Worm (Caenorhabditis elegans): ENCODE results near the gene wdfy-3.

The wdfy-3 gene

ce11 chrIV:12685827-12686226 lies 32.6 kb downstream of the wdfy-3 start:
- TF ChIP-seq aptf-3 (GFP tag; IDR thresholded peaks at IDR 0.05) (no peak), nhr-120 (GFP tag; IDR thresholded peaks at IDR 0.05) (no peak)

ce11 chrIV:12688370-12688769 lies 35.2 kb downstream of the wdfy-3 start, which contains the start of gene T23B5.3:
T23B5.3 (plus strand) TSS chrIV:12688670.
- no peak for TF ChIP-seq B0336.3 (GFP tag; IDR thresholded peaks at IDR 0.05)
- no peak for TF ChIP-seq ztf-26 (tag; optimal IDR thresholded peaks at IDR 0.05)
- no peak for TF ChIP-seq lag-1 (GFP tag; IDR thresholded peaks at IDR 0.05)
- no peak for TF ChIP-seq attf-3 (GFP tag; conservative IDR thresholded peaks at IDR 0.05)
- TF ChIP-seq bed-1 (GFP tag; IDR thresholded peaks at IDR 0.05), result no peak
- no peak for TF ChIP-seq Y56A3A.18 (GFP tag; IDR thresholded peaks at IDR 0.05)
- no peak for TF ChIP-seq ceh-100 (GFP tag; IDR thresholded peaks at IDR 0.05)
- no peak for TF ChIP-seq F33H1.4 (GFP tag; IDR thresholded peaks at IDR 0.05)
- TF ChIP-seq aptf-3 (GFP tag; IDR thresholded peaks at IDR 0.05), result no peak
- TF ChIP-seq lsl-1 (GFP tag; optimal IDR thresholded peaks at IDR 0.05), result no peak

- TF ChIP-seq tlf-1 (GFP tag; optimal IDR thresholded peaks at IDR 0.05) (no peak), ceh-79 (tag; optimal IDR thresholded peaks at IDR 0.05) (no peak), K12H6.12 (tag; optimal IDR thresholded peaks at IDR 0.05) (no peak), attf-6 (GFP tag; IDR thresholded peaks at IDR 0.05) (no peak), somi-1 (GFP tag; optimal IDR thresholded peaks at IDR 0.05) (no peak), sptf-2 (GFP tag; optimal IDR thresholded peaks at IDR 0.05) (no peak), snpc-1.3 (tag; optimal IDR thresholded peaks at IDR 0.05; ENCODE audit: insufficient read depth) (no peak), mel-28 (tag; optimal IDR thresholded peaks at IDR 0.05; ENCODE audit: borderline replicate concordance) (no peak), madf-6 (GFP tag; IDR thresholded peaks at IDR 0.05) (no peak), repo-1 (tag; optimal IDR thresholded peaks at IDR 0.05) (no peak), F57A8.1 (GFP tag; optimal IDR thresholded peaks at IDR 0.05) (no peak), B0336.3 (GFP tag; IDR thresholded peaks at IDR 0.05) (no peak)
Observed at ce11 chrIV:12689292-12689691, 36.1 kb downstream of the wdfy-3 start.

ce11 chrIV:12689709-12690142 lies 36.5 kb downstream of the wdfy-3 start:
- TF ChIP-seq B0019.2 (GFP tag; conservative IDR thresholded peaks at IDR 0.05) (no peak), tbx-9 (tag; optimal IDR thresholded peaks at IDR 0.05; ENCODE audit: borderline replicate concordance) (no peak), dpl-1 (GFP tag; optimal IDR thresholded peaks at IDR 0.05) (no peak), snpc-3.4 (tag; optimal IDR thresholded peaks at IDR 0.05) (no peak), mes-4 (tag; optimal IDR thresholded peaks at IDR 0.05) (no peak), lin-26 (GFP tag; IDR thresholded peaks at IDR 0.05) (no peak), attf-5 (GFP tag; optimal IDR thresholded peaks at IDR 0.05) (no peak), ama-1 (optimal IDR thresholded peaks at IDR 0.05) (no peak), ama-1 (GFP tag; optimal IDR thresholded peaks at IDR 0.05) (no peak), snpc-1.3 (tag; optimal IDR thresholded peaks at IDR 0.05; ENCODE audit: insufficient read depth) (no peak), unc-62 (GFP tag; optimal IDR thresholded peaks at IDR 0.05) (peak; percentile 90), F39B2.1 (GFP tag; IDR thresholded peaks at IDR 0.05) (no peak), let-607 (tag; optimal IDR thresholded peaks at IDR 0.05) (peak; percentile 60 to 75), Y53G8AR.9 (GFP tag; conservative IDR thresholded peaks at IDR 0.05) (no peak), lir-1 (GFP tag; conservative IDR thresholded peaks at IDR 0.05) (no peak), nhr-90 (tag; optimal IDR thresholded peaks at IDR 0.05) (peak; percentile 52), lsl-1 (GFP tag; optimal IDR thresholded peaks at IDR 0.05) (no peak), F57C9.4 (tag; optimal IDR thresholded peaks at IDR 0.05) (no peak), dpff-1 (tag; optimal IDR thresholded peaks at IDR 0.05) (no peak), ets-4 (GFP tag; optimal IDR thresholded peaks at IDR 0.05) (peak; percentile 97), B0336.3 (GFP tag; IDR thresholded peaks at IDR 0.05) (peak; percentile 40; the same call in 1 of the 2 replicates), snpc-1.1 (tag; optimal IDR thresholded peaks at IDR 0.05; ENCODE audit: insufficient read depth) (no peak), dox-1 (GFP tag; IDR thresholded peaks at IDR 0.05) (0 out of 2 replicates have a peak, but pooled peaks have one; percentile 37), rec-8 (tag; optimal IDR thresholded peaks at IDR 0.05) (no peak), sea-2 (GFP tag; IDR thresholded peaks at IDR 0.05) (no peak), nfya-2 (GFP tag; IDR thresholded peaks at IDR 0.05) (no peak)

Data from whole organism, young adult.